Fruit fly (Drosophila melanogaster) Kc167 (cell line): ENCODE data around the gene nAChRalpha7.

ENCODE experiments used
- Myc ChIP-seq: fragments of >200 bp; optimal IDR thresholded peaks from 2 replicates; lab custom pipeline; 2017; ENCODE audit warnings: missing external identifiers
- psq ChIP-seq: fragments of >200 bp; optimal IDR thresholded peaks from 2 replicates; lab custom pipeline; 2017; ENCODE audit warnings: missing external identifiers

DNA sequence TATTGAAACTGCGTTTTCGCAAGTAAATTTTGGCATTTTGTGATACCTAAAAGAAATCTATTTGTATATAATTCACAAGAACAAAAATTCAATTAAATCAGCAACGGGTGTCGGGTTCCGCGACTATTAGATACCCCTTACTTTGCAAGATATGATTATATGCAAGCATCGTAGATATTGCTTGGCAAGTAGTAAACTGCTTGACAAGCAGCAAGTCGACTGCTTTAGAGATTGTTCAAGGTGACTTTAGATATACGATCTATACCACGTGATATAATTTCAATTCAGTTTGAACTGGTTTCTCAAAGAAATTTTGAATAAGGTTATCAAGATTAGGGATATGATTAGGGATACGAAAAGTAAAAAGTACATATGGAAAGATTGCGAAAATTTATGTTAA is 69.9 kb downstream of the nAChRalpha7 start:
- TF ChIP-seq Myc (lab: Kevin White, UChicago) (no peak), psq (no peak)
